Worm (Caenorhabditis elegans) whole organism, young adult: Measurements from ENCODE around the gene tag-250.

Experiments
- F55B11.4 ChIP-seq: sonication (generic microtip); optimal IDR thresholded peaks from 2 replicates; lab custom pipeline; 2016; ENCODE audit warnings: missing compliant biosample characterization, missing genetic modification characterization, borderline replicate concordance; ENCODE audit not compliant: insufficient read depth
- F57A8.1 ChIP-seq: fragments of 200-800 bp; sonication (Bioruptor generic); optimal IDR thresholded peaks from 2 replicates; lab custom pipeline; 2018; ENCODE audit warnings: mild to moderate bottlenecking, missing genetic modification characterization, moderate library complexity, missing compliant biosample characterization
- K12H6.12 ChIP-seq: fragments of 200-800 bp; sonication (Bioruptor generic); optimal IDR thresholded peaks from 2 replicates; lab custom pipeline; 2018; ENCODE audit warnings: mild to moderate bottlenecking, missing genetic modification characterization, missing compliant biosample characterization
- T26A5.8 ChIP-seq: sonication (generic microtip); optimal IDR thresholded peaks from 2 replicates; lab custom pipeline; 2016; ENCODE audit warnings: missing genetic modification characterization, missing compliant biosample characterization
- Y53F4B.3 ChIP-seq: fragments of 200-800 bp; sonication (Bioruptor generic); IDR thresholded peaks from 2 replicates; pipeline ENCODE4 v1.3.6; 2022; ENCODE audit warnings: missing genetic modification reagents, missing genetic modification characterization, missing compliant biosample characterization
- Y79H2A.3 ChIP-seq: fragments of 200-800 bp; sonication (Bioruptor generic); conservative IDR thresholded peaks from 2 replicates; pipeline ENCODE4 v1.3.6; 2022; ENCODE audit warnings: missing genetic modification reagents, missing genetic modification characterization, missing compliant biosample characterization
- athp-1 ChIP-seq: sonication (generic microtip); optimal IDR thresholded peaks from 2 replicates; lab custom pipeline; 2017; ENCODE audit warnings: mild to moderate bottlenecking, missing genetic modification characterization, missing compliant biosample characterization
- attf-3 ChIP-seq: fragments of 200-800 bp; sonication (Bioruptor generic); conservative IDR thresholded peaks from 2 replicates; pipeline ENCODE4 v1.3.6; 2022; ENCODE audit warnings: missing genetic modification reagents, missing genetic modification characterization, missing compliant biosample characterization
- attf-5 ChIP-seq: fragments of 200-800 bp; sonication (Bioruptor generic); optimal IDR thresholded peaks from 2 replicates; lab custom pipeline; 2018; ENCODE audit warnings: mild to moderate bottlenecking, missing genetic modification characterization, missing compliant biosample characterization
- ccch-3 ChIP-seq: fragments of 200-800 bp; sonication (Bioruptor generic); optimal IDR thresholded peaks from 2 replicates; lab custom pipeline; 2018; ENCODE audit warnings: mild to moderate bottlenecking, missing genetic modification characterization, missing compliant biosample characterization
- ceh-58 ChIP-seq: fragments of 200-800 bp; sonication (Bioruptor generic); IDR thresholded peaks from 2 replicates; pipeline ENCODE4 v1.3.6; 2022; ENCODE audit warnings: missing genetic modification characterization, missing compliant biosample characterization
- die-1 ChIP-seq: sonication (generic microtip); optimal IDR thresholded peaks from 2 replicates; lab custom pipeline; 2016; ENCODE audit warnings: missing genotype, mild to moderate bottlenecking, missing genetic modification characterization, missing compliant biosample characterization
- dox-1 ChIP-seq: fragments of 200-800 bp; sonication (Bioruptor generic); IDR thresholded peaks from 2 replicates; pipeline ENCODE4 v1.3.6; 2022; ENCODE audit warnings: missing genetic modification reagents, missing genetic modification characterization, missing compliant biosample characterization
- ets-4 ChIP-seq: fragments of 200-800 bp; sonication (Bioruptor generic); optimal IDR thresholded peaks from 2 replicates; lab custom pipeline; 2018; ENCODE audit warnings: mild to moderate bottlenecking, missing genetic modification characterization, missing compliant biosample characterization
- fkh-3 ChIP-seq: sonication (generic microtip); optimal IDR thresholded peaks from 2 replicates; lab custom pipeline; 2016; ENCODE audit warnings: mild to moderate bottlenecking, missing genetic modification characterization, missing compliant biosample characterization
- hmg-1.2 ChIP-seq: fragments of 200-800 bp; sonication (Bioruptor generic); IDR thresholded peaks from 2 replicates; pipeline ENCODE4 v1.3.6; 2022; ENCODE audit warnings: missing genetic modification reagents, missing genetic modification characterization, missing compliant biosample characterization
- lag-1 ChIP-seq: fragments of 200-800 bp; sonication (Bioruptor generic); IDR thresholded peaks from 2 replicates; pipeline ENCODE4 v1.3.6; 2022; ENCODE audit warnings: missing genetic modification reagents, missing genetic modification characterization, missing compliant biosample characterization
- let-526 ChIP-seq: fragments of 200-800 bp; sonication (Bioruptor generic); IDR thresholded peaks from 2 replicates; pipeline ENCODE4 v1.3.6; 2022; ENCODE audit warnings: missing genetic modification reagents, missing genetic modification characterization, missing compliant biosample characterization
- madf-3 ChIP-seq: fragments of 200-800 bp; sonication (Bioruptor generic); IDR thresholded peaks from 2 replicates; pipeline ENCODE4 v1.3.6; 2022; ENCODE audit warnings: missing genetic modification reagents, missing genetic modification characterization, missing compliant biosample characterization
- madf-6 ChIP-seq: fragments of 200-800 bp; sonication (Bioruptor generic); IDR thresholded peaks from 2 replicates; pipeline ENCODE4 v1.3.6; 2022; ENCODE audit warnings: missing genetic modification reagents, missing genetic modification characterization, missing compliant biosample characterization
- mcd-1 ChIP-seq: fragments of 200-800 bp; sonication (Bioruptor generic); IDR thresholded peaks from 2 replicates; pipeline ENCODE4 v1.3.6; 2022; ENCODE audit warnings: missing genetic modification reagents, missing genetic modification characterization, missing compliant biosample characterization
- rec-8 ChIP-seq, 2 experiments: sonication (generic microtip); optimal IDR thresholded peaks; 2 replicates each; lab custom pipeline; 2016; ENCODE audit warnings: mild to moderate bottlenecking in 2 of 2, missing genetic modification characterization in 2 of 2, missing genetic modification reagents in 2 of 2, missing genotype in 2 of 2, missing biosample characterization in 1 of 2, missing compliant biosample characterization in 1 of 2, moderate library complexity in 1 of 2
- repo-1 ChIP-seq: sonication (generic microtip); optimal IDR thresholded peaks from 2 replicates; lab custom pipeline; 2017; ENCODE audit warnings: mild to moderate bottlenecking, missing genetic modification characterization, missing compliant biosample characterization
- rpc-1 ChIP-seq, 2 experiments: fragments of 150-350 bp in 1 of 2; sonication (generic microtip) in 1 of 2; optimal IDR thresholded peaks; 2 replicates each; lab custom pipeline; 2014 to 2018; ENCODE audit warnings: missing biosample characterization in 1 of 2, missing genetic modification characterization in 1 of 2, missing genetic modification reagents in 1 of 2, missing genotype in 1 of 2
- sea-2 ChIP-seq: fragments of 200-800 bp; sonication (Bioruptor generic); IDR thresholded peaks from 2 replicates; pipeline ENCODE4 v1.3.6; 2022; ENCODE audit warnings: missing genetic modification characterization, missing compliant biosample characterization
- snpc-1.1 ChIP-seq: sonication (generic microtip); optimal IDR thresholded peaks from 2 replicates; lab custom pipeline; 2017; ENCODE audit warnings: missing genetic modification characterization, mild to moderate bottlenecking, missing compliant biosample characterization, antibody characterized with exemption, moderate library complexity, missing genotype, missing genetic modification reagents; ENCODE audit not compliant: insufficient read depth
- snpc-1.3 ChIP-seq: sonication (generic microtip); optimal IDR thresholded peaks from 2 replicates; lab custom pipeline; 2017; ENCODE audit warnings: missing genetic modification characterization, mild to moderate bottlenecking, missing compliant biosample characterization, antibody characterized with exemption, moderate library complexity, missing genotype, missing genetic modification reagents; ENCODE audit not compliant: insufficient read depth
- snpc-4 ChIP-seq, 5 experiments: fragments of 150-350 bp in 1 of 5; sonication (generic microtip) in 4 of 5; optimal IDR thresholded peaks; 2 replicates each; lab custom pipeline; 2014 to 2018; ENCODE audit warnings: missing genetic modification characterization in 5 of 5, missing biosample characterization in 3 of 5, antibody characterized with exemption in 2 of 5, mild to moderate bottlenecking in 2 of 5, missing compliant biosample characterization in 2 of 5, missing genotype in 2 of 5, moderate library complexity in 2 of 5, missing genetic modification reagents in 1 of 5
- somi-1 ChIP-seq: fragments of 200-800 bp; sonication (Bioruptor generic); optimal IDR thresholded peaks from 2 replicates; lab custom pipeline; 2018; ENCODE audit warnings: mild to moderate bottlenecking, missing genetic modification characterization, missing compliant biosample characterization
- sptf-2 ChIP-seq: fragments of 200-800 bp; sonication (Bioruptor generic); optimal IDR thresholded peaks from 2 replicates; lab custom pipeline; 2018; ENCODE audit warnings: mild to moderate bottlenecking, missing genetic modification characterization, missing compliant biosample characterization
- tbp1 ChIP-seq: fragments of 200-800 bp; sonication (Bioruptor generic); optimal IDR thresholded peaks from 2 replicates; lab custom pipeline; 2018; ENCODE audit warnings: mild to moderate bottlenecking, missing genetic modification characterization, missing compliant biosample characterization
- tbx-9 ChIP-seq: sonication (generic microtip); optimal IDR thresholded peaks from 2 replicates; lab custom pipeline; 2016; ENCODE audit warnings: borderline replicate concordance, missing genetic modification characterization, inconsistent platforms, missing compliant biosample characterization
- unc-130 ChIP-seq: sonication (generic microtip); optimal IDR thresholded peaks from 2 replicates; lab custom pipeline; 2016; ENCODE audit warnings: missing genetic modification reagents, missing genetic modification characterization, missing compliant biosample characterization
- unc-62 ChIP-seq: fragments of 150-350 bp; optimal IDR thresholded peaks from 2 replicates; lab custom pipeline; 2014; ENCODE audit warnings: missing biosample characterization, missing genetic modification reagents, missing genetic modification characterization
- xnd-1 ChIP-seq: sonication (generic microtip); optimal IDR thresholded peaks from 2 replicates; lab custom pipeline; 2016; ENCODE audit warnings: missing genotype, missing genetic modification reagents, missing genetic modification characterization, missing compliant biosample characterization
- ztf-25 ChIP-seq: fragments of 200-800 bp; sonication (Bioruptor generic); IDR thresholded peaks from 2 replicates; pipeline ENCODE4 v1.3.6; 2022; ENCODE audit warnings: missing genetic modification reagents, missing genetic modification characterization, missing compliant biosample characterization
- ztf-26 ChIP-seq: sonication (generic microtip); optimal IDR thresholded peaks from 2 replicates; lab custom pipeline; 2017; ENCODE audit warnings: missing genetic modification characterization, missing compliant biosample characterization
- ztf-28 ChIP-seq: fragments of 200-800 bp; sonication (Bioruptor generic); IDR thresholded peaks from 2 replicates; pipeline ENCODE4 v1.3.6; 2022; ENCODE audit warnings: missing genetic modification reagents, missing genetic modification characterization, missing compliant biosample characterization
- ztf-3 ChIP-seq: fragments of 200-800 bp; sonication (Bioruptor generic); optimal IDR thresholded peaks from 2 replicates; lab custom pipeline; 2018; ENCODE audit warnings: mild to moderate bottlenecking, missing genetic modification characterization, missing compliant biosample characterization

tag-250 gene

ce11 chrIII:7928549-7929129 lies 3.9 kb upstream of the tag-250 start, which contains the start of the genes C29E4.13 and npp-15 (continued):
- TF ChIP-seq attf-5 (peak; percentile 46), athp-1 (no peak), attf-3 (peak; percentile 53; the same call in 1 of the 2 replicates), rec-8 (tag; optimal IDR thresholded peaks at IDR 0.05; lab: Kevin White, UChicago) (no peak), let-526 (GFP tag; lab: Robert Waterston, UW) (no peak), madf-3 (GFP tag; lab: Robert Waterston, UW) (no peak), rpc-1 (optimal IDR thresholded peaks at IDR 0.05; lab: Kevin White, UChicago) (no peak), rpc-1 (tag; optimal IDR thresholded peaks at IDR 0.05; lab: Kevin White, UChicago) (no peak), ccch-3 (GFP tag; lab: Kevin White, UChicago) (no peak), unc-62 (GFP tag; lab: Kevin White, UChicago) (no peak), somi-1 (no peak), dox-1 (GFP tag; lab: Robert Waterston, UW) (no peak), madf-6 (peak; percentile 80), unc-130 (GFP tag; lab: Kevin White, UChicago) (peak; percentile 9), Y79H2A.3 (GFP tag; lab: Robert Waterston, UW) (no peak)

ce11 chrIII:7925968-7926367 lies 1.2 kb upstream of the tag-250 start:
- TF ChIP-seq tbp1 (GFP tag; lab: Kevin White, UChicago) (no peak), lag-1 (GFP tag; lab: Robert Waterston, UW) (no peak), hmg-1.2 (peak; percentile 36; the same call in 1 of the 2 replicates)

- TF ChIP-seq ztf-26, result no peak
- TF ChIP-seq repo-1 (tag; lab: Kevin White, UChicago), result no peak
- no peak for TF ChIP-seq ztf-25 (GFP tag; lab: Robert Waterston, UW)
- TF ChIP-seq ztf-3 (GFP tag; lab: Kevin White, UChicago), result no peak
- no peak for TF ChIP-seq snpc-1.1
- TF ChIP-seq snpc-1.3 (tag; lab: Kevin White, UChicago), result no peak
- no peak for TF ChIP-seq sptf-2 (GFP tag; lab: Kevin White, UChicago)
- TF ChIP-seq K12H6.12 (tag; lab: Kevin White, UChicago), result no peak
- TF ChIP-seq sea-2 (GFP tag; lab: Robert Waterston, UW), result no peak
- no peak for TF ChIP-seq T26A5.8 (tag; lab: Kevin White, UChicago)
- TF ChIP-seq lag-1 (GFP tag; lab: Robert Waterston, UW), result no peak
- no peak for TF ChIP-seq ceh-58
- TF ChIP-seq tbx-9, result no peak
- TF ChIP-seq mcd-1 (GFP tag; lab: Robert Waterston, UW), result no peak
- TF ChIP-seq, all 124 proteins: peak for 0
Observed at ce11 chrIII:7922207-7922606, 2.5 kb downstream of the tag-250 start, which contains the start of gene C29E4.17. TSS of gene C29E4.17 (plus strand) at chrIII:7922507.

ce11 chrIII:7919823-7920222 lies 4.9 kb downstream of the tag-250 start, which contains the start of gene C29E4.14:
TSS of gene C29E4.14 (plus strand) at chrIII:7920123.
- TF ChIP-seq snpc-4 (GFP tag; optimal IDR thresholded peaks at IDR 0.05; lab: Kevin White, UChicago), result no peak
- TF ChIP-seq snpc-4 (tag; optimal IDR thresholded peaks at IDR 0.05; lab: Kevin White, UChicago), result no peak
- TF ChIP-seq fkh-3, result no peak
- TF ChIP-seq ztf-28 (GFP tag; lab: Robert Waterston, UW), result no peak
- no peak for TF ChIP-seq xnd-1 (tag; lab: Kevin White, UChicago)
- TF ChIP-seq ets-4 (GFP tag; lab: Kevin White, UChicago), result no peak
- TF ChIP-seq F57A8.1 (GFP tag; lab: Kevin White, UChicago), result no peak
- no peak for TF ChIP-seq Y79H2A.3 (GFP tag; lab: Robert Waterston, UW)
- no peak for TF ChIP-seq Y53F4B.3 (GFP tag; lab: Robert Waterston, UW)
- no peak for TF ChIP-seq F55B11.4 (tag; lab: Kevin White, UChicago)
- TF ChIP-seq die-1, result no peak
